Fruit fly (Drosophila melanogaster): ENCODE results near the gene vret.
A peak's percentile ranks its signal among the peaks of the same experiment; 100 is the strongest.

dm6 chr3R:22760988-22761387, 15.6 kb upstream of the vret start, which contains the start of gene Nepl13:
- no peak for TF ChIP-seq CG9139 (GFP tag; optimal IDR thresholded peaks at IDR 0.05)
- TF ChIP-seq Ets21C (GFP tag; optimal IDR thresholded peaks at IDR 0.05), result no peak
- peak; percentile 97 for TF ChIP-seq svp (GFP tag)
- TF ChIP-seq CG10631 (GFP tag; optimal IDR thresholded peaks at IDR 0.05), result no peak
- no peak for TF ChIP-seq CG6808 (GFP tag; optimal IDR thresholded peaks at IDR 0.05)
- no peak for TF ChIP-seq CG34406 (GFP tag; optimal IDR thresholded peaks at IDR 0.05)
- TF ChIP-seq net (GFP tag; optimal IDR thresholded peaks at IDR 0.05), result no peak
